Fruit fly (Drosophila melanogaster) whole organism, adult: ENCODE results near the gene Corp.
A peak's percentile ranks its signal among the peaks of the same experiment; 100 is the strongest.

Experiments
- CG14711 ChIP-seq: fragments of 200-800 bp; sonication (Bioruptor generic); optimal IDR thresholded peaks from 2 replicates; lab custom pipeline; 2018; ENCODE audit warnings: missing biosample characterization, mild to moderate bottlenecking, missing genetic modification characterization, moderate library complexity
- bab1 ChIP-seq: fragments of 200-800 bp; sonication (Bioruptor generic); optimal IDR thresholded peaks from 3 replicates; lab custom pipeline; 2019; ENCODE audit warnings: missing biosample characterization, mild to moderate bottlenecking, missing genetic modification characterization, moderate library complexity
- kay ChIP-seq: fragments of 200-800 bp; sonication (Bioruptor generic); peaks from one replicate; lab custom pipeline; 2016; ENCODE audit warnings: missing biosample characterization, missing genetic modification characterization, borderline replicate concordance
- toe ChIP-seq: fragments of 200-800 bp; sonication (Bioruptor generic); optimal IDR thresholded peaks from 2 replicates; lab custom pipeline; 2016; ENCODE audit warnings: missing biosample characterization, missing genetic modification characterization

- peak; percentile 8 for TF ChIP-seq bab1
- peak; percentile 16 for TF ChIP-seq toe (GFP tag; lab: Kevin White, UChicago)
- peak; percentile 1 for TF ChIP-seq CG14711 (tag; lab: Kevin White, UChicago)
- TF ChIP-seq kay, result no peak
Measured at dm6 chrX:8273799-8274484, 2.7 kb upstream of the Corp start, which contains the start of gene CG15343.
